Fruit fly (Drosophila melanogaster): ENCODE measurements around the gene sov.

sov gene

dm6 chrX:6793390-6793789 is 37.3 kb downstream of the sov start (continued):
- TF ChIP-seq salm (tag; optimal IDR thresholded peaks at IDR 0.05) (peak; percentile 42), Antp (GFP tag; optimal IDR thresholded peaks at IDR 0.05) (peak; percentile 69), CG4424 (GFP tag; optimal IDR thresholded peaks at IDR 0.05) (peak; percentile 44), Awh (GFP tag; IDR thresholded peaks at IDR 0.05) (peak; percentile 55; the same call in 1 of the 2 replicates), CG10267 (tag; optimal IDR thresholded peaks at IDR 0.05) (peak; percentile 29), usp (GFP tag; optimal IDR thresholded peaks at IDR 0.05) (no peak), PHDP (tag; optimal IDR thresholded peaks at IDR 0.05) (peak; percentile 68), CG3726 (GFP tag; IDR thresholded peaks at IDR 0.05) (no peak), sima (GFP tag; optimal IDR thresholded peaks at IDR 0.05) (peak; percentile 37), fd3F (GFP tag; optimal IDR thresholded peaks at IDR 0.05) (peak; percentile 69), dysf (GFP tag; IDR thresholded peaks at IDR 0.05) (peak; percentile 85), ranshi (GFP tag; IDR thresholded peaks at IDR 0.05) (peak; percentile 63), Elba2 (GFP tag; optimal IDR thresholded peaks at IDR 0.05) (no peak), CG10979 (tag; optimal IDR thresholded peaks at IDR 0.05) (peak; percentile 21), da (GFP tag; optimal IDR thresholded peaks at IDR 0.05) (peak; percentile 30), Hmr (GFP tag; optimal IDR thresholded peaks at IDR 0.05) (peak; percentile 71), schlank (tag; optimal IDR thresholded peaks at IDR 0.05) (peak; percentile 68), vnd (GFP tag; IDR thresholded peaks at IDR 0.05; ENCODE audit: partially characterized antibody) (no peak), cg (GFP tag; optimal IDR thresholded peaks at IDR 0.05) (no peak), CG16779 (GFP tag; IDR thresholded peaks at IDR 0.05) (peak; percentile 37; the same call in 1 of the 2 replicates), corto (GFP tag; optimal IDR thresholded peaks at IDR 0.05) (no peak), CG9215 (GFP tag; IDR thresholded peaks at IDR 0.05) (peak; percentile 68), pita (GFP tag; optimal IDR thresholded peaks at IDR 0.05) (no peak), rib (GFP tag; IDR thresholded peaks at IDR 0.05) (peak; percentile 65), CG17186 (GFP tag; optimal IDR thresholded peaks at IDR 0.05) (no peak), CG4617 (GFP tag; optimal IDR thresholded peaks at IDR 0.05; ENCODE audit: borderline replicate concordance) (peak; percentile 11), CG1602 (GFP tag; optimal IDR thresholded peaks at IDR 0.05) (peak; percentile 25), Fer1 (GFP tag; optimal IDR thresholded peaks at IDR 0.05) (peak; percentile 64), Dp (GFP tag; optimal IDR thresholded peaks at IDR 0.05) (no peak), CG7556 (GFP tag; optimal IDR thresholded peaks at IDR 0.05) (peak; percentile 43), CG2116 (GFP tag; optimal IDR thresholded peaks at IDR 0.05) (no peak), dmrt11E (tag; optimal IDR thresholded peaks at IDR 0.05) (no peak), CG14965 (GFP tag; optimal IDR thresholded peaks at IDR 0.05; ENCODE audit: borderline replicate concordance) (no peak), CG17802 (tag; optimal IDR thresholded peaks at IDR 0.05) (peak; percentile 25), CG15514 (GFP tag; optimal IDR thresholded peaks at IDR 0.05) (peak; percentile 55), lab (GFP tag; optimal IDR thresholded peaks at IDR 0.05) (peak; percentile 78), grn (GFP tag; optimal IDR thresholded peaks at IDR 0.05) (peak; percentile 67), Dad (GFP tag; optimal IDR thresholded peaks at IDR 0.05) (peak; percentile 44), Ets65A (GFP tag) (peak; percentile 98), tx (GFP tag; optimal IDR thresholded peaks at IDR 0.05) (peak; percentile 42), CG2202 (tag; optimal IDR thresholded peaks at IDR 0.05) (no peak), lbe (GFP tag; optimal IDR thresholded peaks at IDR 0.05) (no peak), CG6272 (GFP tag; IDR thresholded peaks at IDR 0.05) (peak; percentile 49; the same call in 1 of the 2 replicates), CG7839 (tag; optimal IDR thresholded peaks at IDR 0.05) (peak; percentile 79), CG9876 (GFP tag; optimal IDR thresholded peaks at IDR 0.05) (peak; percentile 47), Sin3A (optimal IDR thresholded peaks at IDR 0.05) (no peak), CG15696 (tag; optimal IDR thresholded peaks at IDR 0.05) (no peak), MTF-1 (GFP tag; optimal IDR thresholded peaks at IDR 0.05; ENCODE audit: borderline replicate concordance) (no peak), HmgD (GFP tag; optimal IDR thresholded peaks at IDR 0.05) (peak; percentile 52), cas (GFP tag; IDR thresholded peaks at IDR 0.05) (0 out of 2 replicates have a peak, but pooled peaks have one; percentile 22), tup (GFP tag; optimal IDR thresholded peaks at IDR 0.05) (peak; percentile 5)
